Fruit fly (Drosophila melanogaster) whole organism, embryonic: Measurements from ENCODE around the gene CG33120.
A peak's percentile ranks its signal among the peaks of the same experiment; 100 is the strongest.

ENCODE experiments used
- Awh ChIP-seq: fragments of 200-800 bp; sonication (Bioruptor generic); IDR thresholded peaks from 2 replicates; pipeline ENCODE4, ENCODE4 v1.3.6; 2022; ENCODE audit warnings: missing biosample characterization, missing genetic modification characterization
- Bdp1 ChIP-seq: fragments of 200-800 bp; sonication (Bioruptor generic); optimal IDR thresholded peaks from 3 replicates; lab custom pipeline; 2016; ENCODE audit warnings: missing biosample characterization, missing genetic modification characterization
- CG10147 ChIP-seq: fragments of 200-800 bp; sonication (Bioruptor generic); optimal IDR thresholded peaks from 2 replicates; lab custom pipeline; 2019; ENCODE audit warnings: missing biosample characterization, mild to moderate bottlenecking, missing genetic modification characterization, moderate library complexity
- CG10209 ChIP-seq: fragments of 200-800 bp; sonication (Bioruptor generic); optimal IDR thresholded peaks from 3 replicates; lab custom pipeline; 2017; ENCODE audit warnings: missing biosample characterization, mild to moderate bottlenecking, missing genetic modification characterization, missing genetic modification reagents
- CG10321 ChIP-seq: fragments of 200-800 bp; sonication (Bioruptor generic); IDR thresholded peaks from 2 replicates; pipeline ENCODE4 v1.3.6; 2022; ENCODE audit warnings: missing biosample characterization, missing genetic modification characterization
- CG14710 ChIP-seq: fragments of 200-800 bp; sonication (Bioruptor generic); optimal IDR thresholded peaks from 3 replicates; lab custom pipeline; 2019; ENCODE audit warnings: missing biosample characterization, mild to moderate bottlenecking, missing genetic modification characterization, moderate library complexity
- CG16813 ChIP-seq: fragments of 200-800 bp; sonication (Bioruptor generic); IDR thresholded peaks from 3 replicates; pipeline ENCODE4 v1.3.6; 2022; ENCODE audit warnings: missing biosample characterization, missing genetic modification characterization; ENCODE audit not compliant: partially characterized antibody
- CG16863 ChIP-seq: fragments of 200-800 bp; sonication (Bioruptor generic); optimal IDR thresholded peaks from 3 replicates; lab custom pipeline; 2016; ENCODE audit warnings: missing biosample characterization, missing genetic modification characterization
- CG17359 ChIP-seq: fragments of 200-800 bp; sonication (Bioruptor generic); optimal IDR thresholded peaks from 3 replicates; lab custom pipeline; 2018; ENCODE audit warnings: missing biosample characterization, mild to moderate bottlenecking, missing genetic modification characterization, moderate library complexity
- CG18011 ChIP-seq: fragments of 200-800 bp; sonication (Bioruptor generic); optimal IDR thresholded peaks from 2 replicates; lab custom pipeline; 2017; ENCODE audit warnings: missing biosample characterization, missing genetic modification characterization, mild to moderate bottlenecking, moderate library complexity, missing genotype
- CG1832 ChIP-seq: fragments of 200-800 bp; sonication (Bioruptor generic); optimal IDR thresholded peaks from 2 replicates; lab custom pipeline; 2017; ENCODE audit warnings: missing biosample characterization, mild to moderate bottlenecking, missing genetic modification characterization, inconsistent platforms
- CG32767 ChIP-seq: fragments of 200-800 bp; sonication (Bioruptor generic); IDR thresholded peaks from 2 replicates; pipeline ENCODE4 v1.3.6; 2022; ENCODE audit warnings: missing biosample characterization, missing genetic modification characterization
- CG34422 ChIP-seq: fragments of 200-800 bp; sonication (Bioruptor generic); IDR thresholded peaks from 3 replicates; pipeline ENCODE4 v1.3.6; 2022; ENCODE audit warnings: missing biosample characterization, missing genetic modification characterization
- CG4328 ChIP-seq: fragments of 200-800 bp; sonication (Bioruptor generic); optimal IDR thresholded peaks from 3 replicates; lab custom pipeline; 2017; ENCODE audit warnings: missing biosample characterization, missing genetic modification reagents, missing genetic modification characterization
- CG6272 ChIP-seq: fragments of 200-800 bp; sonication (Bioruptor generic); IDR thresholded peaks from 2 replicates; pipeline ENCODE4 v1.3.6; 2022; ENCODE audit warnings: missing biosample characterization, missing genetic modification characterization
- CG8281 ChIP-seq: fragments of 200-800 bp; sonication (Bioruptor generic); optimal IDR thresholded peaks from 2 replicates; lab custom pipeline; 2018; ENCODE audit warnings: missing biosample characterization, mild to moderate bottlenecking, missing genetic modification characterization, moderate library complexity
- D ChIP-seq, 2 experiments: fragments of 200-800 bp in 1 of 2; fragments of >200 bp in 1 of 2; sonication (Bioruptor generic) in 1 of 2; optimal IDR thresholded peaks; 2 replicates in 1 of 2; 3 replicates in 1 of 2; lab custom pipeline; 2017; ENCODE audit warnings: mild to moderate bottlenecking in 1 of 2, missing biosample characterization in 1 of 2, missing genetic modification characterization in 1 of 2, missing genetic modification reagents in 1 of 2
- Deaf1 ChIP-seq: fragments of 200-800 bp; optimal IDR thresholded peaks from 3 replicates; lab custom pipeline; 2019; ENCODE audit warnings: missing biosample characterization, mild to moderate bottlenecking, missing genetic modification characterization, moderate library complexity
- Jarid2 ChIP-seq: fragments of 200-800 bp; sonication (Bioruptor generic); optimal IDR thresholded peaks from 3 replicates; lab custom pipeline; 2017; ENCODE audit warnings: mild to moderate bottlenecking, missing biosample characterization, missing genetic modification reagents, missing genetic modification characterization
- MTF-1 ChIP-seq: fragments of 200-800 bp; sonication (Bioruptor generic); optimal IDR thresholded peaks from 2 replicates; lab custom pipeline; 2018; ENCODE audit warnings: missing biosample characterization, mild to moderate bottlenecking, missing genetic modification characterization, borderline replicate concordance
- Med ChIP-seq: fragments of 200-800 bp; sonication (Bioruptor generic); peaks from one replicate; lab custom pipeline; 2016; ENCODE audit warnings: missing biosample characterization, missing genetic modification characterization, mild to moderate bottlenecking, inconsistent platforms, moderate library complexity
- Nf-YB ChIP-seq: fragments of 200-800 bp; sonication (Bioruptor generic); optimal IDR thresholded peaks from 3 replicates; lab custom pipeline; 2019; ENCODE audit warnings: missing biosample characterization, mild to moderate bottlenecking, missing genetic modification characterization, moderate library complexity
- Ravus ChIP-seq: fragments of 200-800 bp; sonication (Bioruptor generic); IDR thresholded peaks from 2 replicates; pipeline ENCODE4 v1.3.6; 2022; ENCODE audit warnings: missing biosample characterization, missing genetic modification characterization
- cg ChIP-seq: fragments of 200-800 bp; sonication (Bioruptor generic); optimal IDR thresholded peaks from 3 replicates; lab custom pipeline; 2019; ENCODE audit warnings: missing biosample characterization, mild to moderate bottlenecking, missing genetic modification characterization, moderate library complexity
- chinmo ChIP-seq: fragments of 200-800 bp; sonication (Bioruptor generic); IDR thresholded peaks from 4 replicates; pipeline ENCODE4 v1.3.6; 2022; ENCODE audit warnings: missing biosample characterization, missing genetic modification characterization; ENCODE audit not compliant: partially characterized antibody
- ci ChIP-seq: fragments of 200-800 bp; sonication (Bioruptor generic); IDR thresholded peaks from 3 replicates; pipeline ENCODE4 v1.3.6; 2022; ENCODE audit warnings: missing biosample characterization, missing genetic modification characterization
- crol ChIP-seq: fragments of 200-800 bp; sonication (Bioruptor generic); IDR thresholded peaks from 2 replicates; pipeline ENCODE4 v1.3.6; 2022; ENCODE audit warnings: missing biosample characterization, missing genetic modification characterization
- crp ChIP-seq, 2 experiments: fragments of 200-800 bp; sonication (Bioruptor generic); optimal IDR thresholded peaks; 2 replicates in 1 of 2; 3 replicates in 1 of 2; lab custom pipeline; 2017; ENCODE audit warnings: missing biosample characterization in 2 of 2, missing genetic modification characterization in 2 of 2, mild to moderate bottlenecking in 1 of 2, moderate library complexity in 1 of 2
- ewg ChIP-seq: fragments of 200-800 bp; sonication (Bioruptor generic); optimal IDR thresholded peaks from 3 replicates; lab custom pipeline; 2017; ENCODE audit warnings: mild to moderate bottlenecking, missing biosample characterization, missing genetic modification reagents, missing genetic modification characterization
- hb ChIP-seq: fragments of 200-800 bp; sonication (Bioruptor generic); IDR thresholded peaks from 3 replicates; pipeline ENCODE4 v1.3.6; 2022; ENCODE audit warnings: missing biosample characterization, missing genetic modification characterization; ENCODE audit not compliant: partially characterized antibody
- hbn ChIP-seq: fragments of 200-800 bp; sonication (Bioruptor generic); IDR thresholded peaks from 2 replicates; pipeline ENCODE4 v1.3.6; 2022; ENCODE audit warnings: missing biosample characterization, missing genetic modification characterization; ENCODE audit not compliant: partially characterized antibody
- jumu ChIP-seq: fragments of 200-800 bp; sonication (Bioruptor generic); optimal IDR thresholded peaks from 3 replicates; lab custom pipeline; 2016; ENCODE audit warnings: missing biosample characterization, missing genetic modification characterization
- lab ChIP-seq: fragments of 200-800 bp; sonication (Bioruptor generic); optimal IDR thresholded peaks from 3 replicates; lab custom pipeline; 2017; ENCODE audit warnings: missing biosample characterization, missing genetic modification characterization, mild to moderate bottlenecking, moderate library complexity, missing genetic modification reagents
- lola ChIP-seq, 3 experiments: fragments of >200 bp in 2 of 3; fragments of 200-800 bp in 1 of 3; sonication (Bioruptor generic) in 1 of 3; optimal IDR thresholded peaks; 2 replicates each; lab custom pipeline; 2017 to 2019; ENCODE audit warnings: missing biosample characterization in 3 of 3, missing genetic modification characterization in 3 of 3, mild to moderate bottlenecking in 1 of 3, moderate library complexity in 1 of 3
- maf-S ChIP-seq: fragments of 200-800 bp; sonication (Bioruptor generic); optimal IDR thresholded peaks from 2 replicates; lab custom pipeline; 2016; ENCODE audit warnings: missing biosample characterization, missing genetic modification characterization
- nau ChIP-seq: fragments of 200-800 bp; sonication (Bioruptor generic); optimal IDR thresholded peaks from 3 replicates; lab custom pipeline; 2017; ENCODE audit warnings: missing biosample characterization, mild to moderate bottlenecking, missing genetic modification characterization, missing genetic modification reagents
- onecut ChIP-seq: fragments of 200-800 bp; sonication (Bioruptor generic); IDR thresholded peaks from 2 replicates; pipeline ENCODE4 v1.3.6; 2022; ENCODE audit warnings: missing biosample characterization, missing genetic modification characterization
- prd ChIP-seq, 3 experiments: fragments of >200 bp in 2 of 3; fragments of 200-800 bp in 1 of 3; sonication (Bioruptor generic) in 1 of 3; optimal IDR thresholded peaks in 2 of 3; IDR thresholded peaks in 1 of 3; 2 replicates in 2 of 3; 3 replicates in 1 of 3; pipeline versions ENCODE4 v1.3.6 to Lab custom; 2017 to 2022; ENCODE audit warnings: missing biosample characterization in 1 of 3, missing genetic modification characterization in 1 of 3
- run ChIP-seq: fragments of 200-800 bp; sonication (Bioruptor generic); optimal IDR thresholded peaks from 3 replicates; lab custom pipeline; 2018; ENCODE audit warnings: missing biosample characterization, mild to moderate bottlenecking, missing genetic modification characterization
- seq ChIP-seq: fragments of 200-800 bp; sonication (Bioruptor generic); IDR thresholded peaks from 2 replicates; pipeline ENCODE4 v1.3.6; 2022; ENCODE audit warnings: missing biosample characterization, missing genetic modification characterization
- sima ChIP-seq: fragments of 200-800 bp; sonication (Bioruptor generic); optimal IDR thresholded peaks from 2 replicates; lab custom pipeline; 2016; ENCODE audit warnings: missing biosample characterization, missing genetic modification characterization
- tup ChIP-seq: fragments of 200-800 bp; sonication (Bioruptor generic); optimal IDR thresholded peaks from 2 replicates; lab custom pipeline; 2016; ENCODE audit warnings: missing biosample characterization, mild to moderate bottlenecking, missing genetic modification characterization, moderate library complexity
- twi ChIP-seq: fragments of 200-800 bp; optimal IDR thresholded peaks from 2 replicates; lab custom pipeline; 2019; ENCODE audit warnings: missing biosample characterization, mild to moderate bottlenecking, missing genetic modification characterization, moderate library complexity
- zen ChIP-seq: fragments of 200-800 bp; sonication (Bioruptor generic); optimal IDR thresholded peaks from 3 replicates; lab custom pipeline; 2018; ENCODE audit warnings: missing biosample characterization, mild to moderate bottlenecking, missing genetic modification characterization, moderate library complexity

The CG33120 gene

DNA sequence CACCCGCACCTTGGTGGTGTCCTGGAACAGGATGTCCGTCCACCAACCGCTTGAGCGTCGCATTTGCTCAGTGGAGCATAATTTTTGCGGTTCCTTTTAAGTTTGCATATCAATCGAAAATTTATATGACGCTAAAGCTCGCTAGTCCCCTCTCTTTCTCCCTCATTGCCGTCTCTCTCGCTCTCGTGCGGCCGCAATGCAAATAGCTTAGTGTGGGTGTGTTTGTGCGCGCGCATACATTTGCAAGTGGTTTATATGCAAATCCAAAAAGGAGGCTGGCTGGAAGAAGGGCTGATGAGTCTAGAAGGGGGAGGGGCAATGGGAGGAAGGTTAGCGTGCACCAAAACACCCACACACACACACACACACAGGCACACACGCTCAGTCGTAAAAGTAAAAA, 42.5 kb upstream of the CG33120 start (continued):
- no peak for TF ChIP-seq lab (GFP tag; lab: Kevin White, UChicago)
- TF ChIP-seq CG16813 (GFP tag; lab: Robert Waterston, UW) = no peak
- no peak for TF ChIP-seq Bdp1
- TF ChIP-seq Med (GFP tag; lab: Kevin White, UChicago) = peak; percentile 11
- TF ChIP-seq CG16863 (GFP tag; lab: Kevin White, UChicago) = no peak
- TF ChIP-seq MTF-1 (GFP tag; lab: Kevin White, UChicago) = no peak
- peak; percentile 54 for TF ChIP-seq CG1832 (GFP tag; lab: Kevin White, UChicago)
- peak; percentile 66; the same call in 1 of the 2 replicates for TF ChIP-seq CG10321 (GFP tag; lab: Robert Waterston, UW)
- 0 out of 3 replicates have a peak, but pooled peaks have one; percentile 9 for TF ChIP-seq hb (GFP tag; lab: Robert Waterston, UW)
- TF ChIP-seq Awh (GFP tag; lab: Robert Waterston, UW) = no peak
- peak; percentile 85 for TF ChIP-seq ewg (GFP tag; lab: Kevin White, UChicago)
- TF ChIP-seq seq (GFP tag; lab: Robert Waterston, UW) = 0 out of 2 replicates have a peak, but pooled peaks have one; percentile 37
- no peak for TF ChIP-seq maf-S (GFP tag; lab: Kevin White, UChicago)
- TF ChIP-seq Ravus (GFP tag; lab: Robert Waterston, UW) = no peak
- TF ChIP-seq Nf-YB (GFP tag; lab: Kevin White, UChicago) = peak; percentile 49
- TF ChIP-seq zen = no peak
- no peak for TF ChIP-seq CG4328 (GFP tag; lab: Kevin White, UChicago)

DNA sequence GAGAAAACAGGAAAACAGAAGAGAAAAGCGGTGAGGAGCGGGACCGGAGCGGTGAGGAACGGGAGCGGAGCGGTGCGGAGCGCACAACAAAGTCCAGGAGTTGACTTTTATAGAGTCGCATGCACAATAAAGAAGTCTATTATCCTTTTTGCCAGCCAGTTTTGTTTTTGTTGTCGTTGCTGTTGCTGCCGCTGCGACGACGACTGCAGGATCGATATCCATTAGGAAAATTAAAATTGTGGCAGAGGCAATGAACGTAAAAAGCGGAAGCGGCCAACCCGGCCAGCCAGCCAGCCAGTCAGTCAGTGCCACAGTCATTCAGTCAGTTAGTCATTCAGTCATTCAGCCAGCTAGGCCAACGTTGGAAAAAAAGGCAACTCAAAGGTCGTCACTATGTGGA, 40.4 kb upstream of the CG33120 start:
- peak; percentile 60 for TF ChIP-seq onecut (GFP tag; lab: Robert Waterston, UW)
- peak; percentile 58 for TF ChIP-seq tup (GFP tag; lab: Kevin White, UChicago)
- TF ChIP-seq CG8281 (tag; lab: Kevin White, UChicago) = peak; percentile 89
- TF ChIP-seq run (tag; lab: Kevin White, UChicago) = no peak
- TF ChIP-seq twi (tag; lab: Kevin White, UChicago) = no peak
- no peak for TF ChIP-seq nau
- TF ChIP-seq CG10147 (GFP tag; lab: Kevin White, UChicago) = no peak
- TF ChIP-seq, all 482 proteins: peak for 3

DNA sequence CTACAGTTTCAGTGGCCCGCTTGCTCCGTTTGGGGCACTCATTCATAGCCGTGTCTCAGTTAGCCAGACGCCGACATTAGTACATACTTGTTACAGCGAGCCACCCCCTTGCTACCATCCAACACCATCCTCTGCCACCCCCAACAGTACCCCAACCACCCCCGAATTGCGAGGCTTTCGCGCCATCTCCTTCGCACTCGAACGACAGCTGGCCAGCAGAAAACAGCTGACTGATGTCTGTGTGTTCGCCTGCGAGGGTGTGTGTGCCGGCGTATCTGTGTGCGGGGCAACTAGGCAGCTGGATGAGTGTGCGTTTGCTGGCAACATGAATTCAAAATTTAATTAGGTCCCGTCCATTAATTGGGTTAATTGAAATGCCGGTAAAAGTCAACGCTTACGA, 38.4 kb upstream of the CG33120 start:
- no peak for TF ChIP-seq hbn
- TF ChIP-seq CG16813 (GFP tag; lab: Robert Waterston, UW) = no peak
- TF ChIP-seq crp (GFP tag; optimal IDR thresholded peaks at IDR 0.05; lab: Kevin White, UChicago) = peak in 1 of 2 experiments; percentile 68
- no peak for TF ChIP-seq CG10209 (GFP tag; lab: Kevin White, UChicago)
- TF ChIP-seq Deaf1 (tag; lab: Kevin White, UChicago) = peak; percentile 4
- TF ChIP-seq sima (GFP tag; lab: Kevin White, UChicago) = no peak
- TF ChIP-seq prd (optimal IDR thresholded peaks at IDR 0.05; lab: Kevin White, UChicago) = no peak
- no peak for TF ChIP-seq prd (GFP tag; IDR thresholded peaks at IDR 0.05; lab: Robert Waterston, UW)
- TF ChIP-seq CG6272 (GFP tag; lab: Robert Waterston, UW) = 0 out of 2 replicates have a peak, but pooled peaks have one; percentile 8
- TF ChIP-seq CG14710 (tag; lab: Kevin White, UChicago) = no peak
- TF ChIP-seq CG18011 = no peak
- TF ChIP-seq CG32767 = no peak
- no peak for TF ChIP-seq ci (GFP tag; lab: Robert Waterston, UW)
- TF ChIP-seq CG34422 (GFP tag; lab: Robert Waterston, UW) = 0 out of 3 replicates have a peak, but pooled peaks have one; percentile 14
- peak; percentile 45; the same call in 1 of the 2 replicates for TF ChIP-seq crol
- TF ChIP-seq jumu (GFP tag; lab: Kevin White, UChicago) = no peak
- TF ChIP-seq Nf-YB (GFP tag; lab: Kevin White, UChicago) = peak; percentile 65
- no peak for TF ChIP-seq CG17359 (tag; lab: Kevin White, UChicago)
- TF ChIP-seq chinmo (GFP tag; lab: Robert Waterston, UW) = peak; percentile 41; the same call in 1 of the 4 replicates
- TF ChIP-seq cg (GFP tag; lab: Kevin White, UChicago) = peak; percentile 71
- TF ChIP-seq lola (GFP tag; optimal IDR thresholded peaks at IDR 0.05; lab: Kevin White, UChicago) = no peak
- peak; percentile 39 for TF ChIP-seq Jarid2 (GFP tag; lab: Kevin White, UChicago)
- no peak for TF ChIP-seq D (optimal IDR thresholded peaks at IDR 0.05; lab: Kevin White, UChicago)
- TF ChIP-seq D (GFP tag; optimal IDR thresholded peaks at IDR 0.05; lab: Kevin White, UChicago) = no peak
- TF ChIP-seq Med (GFP tag; lab: Kevin White, UChicago) = peak; percentile 44
- peak; percentile 78 for TF ChIP-seq seq (GFP tag; lab: Robert Waterston, UW)
